Worm (Caenorhabditis elegans) whole organism, L4 larva: Measurements from ENCODE around the gene F10E7.9.

Experiments used
- attf-4 ChIP-seq: sonication (generic microtip); optimal IDR thresholded peaks from 3 replicates; lab custom pipeline; 2017; ENCODE audit warnings: missing biosample characterization, missing genetic modification characterization
- ceh-82 ChIP-seq: sonication (generic microtip); optimal IDR thresholded peaks from 2 replicates; lab custom pipeline; 2017; ENCODE audit warnings: missing biosample characterization, missing genetic modification characterization
- mdl-1 ChIP-seq, 2 experiments: fragments of 150-350 bp in 1 of 2; sonication (generic microtip) in 1 of 2; optimal IDR thresholded peaks; 2 replicates each; lab custom pipeline; 2014 to 2017; ENCODE audit warnings: missing biosample characterization in 2 of 2, missing genetic modification characterization in 2 of 2

- TF ChIP-seq ceh-82: no peak
- TF ChIP-seq mdl-1 (tag; optimal IDR thresholded peaks at IDR 0.05; lab: Kevin White, UChicago): no peak
- no peak for TF ChIP-seq attf-4 (tag; lab: Kevin White, UChicago)
These were observed 16.5 kb downstream of the F10E7.9 start, which contains the start of gene T02G5.3 for ce11 chrII:7093339-7093821.
